Fruit fly (Drosophila melanogaster) whole organism, embryonic: Measurements from ENCODE around the gene VhaM9.7-d.

Source experiments
- Abd-B ChIP-seq: fragments of 200-800 bp; sonication (Bioruptor generic); optimal IDR thresholded peaks from 2 replicates; lab custom pipeline; 2018; ENCODE audit warnings: missing biosample characterization, mild to moderate bottlenecking, missing genetic modification characterization, moderate library complexity
- B-H1 ChIP-seq: fragments of 200-800 bp; sonication (Bioruptor generic); IDR thresholded peaks from 3 replicates; pipeline ENCODE4 v1.3.6; 2022; ENCODE audit warnings: missing biosample characterization, missing genetic modification characterization
- Bgb ChIP-seq: fragments of 200-800 bp; sonication (Bioruptor generic); IDR thresholded peaks from 2 replicates; pipeline ENCODE4 v1.3.6; 2022; ENCODE audit warnings: missing biosample characterization, missing genetic modification characterization; ENCODE audit not compliant: partially characterized antibody
- CG10147 ChIP-seq: fragments of 200-800 bp; sonication (Bioruptor generic); optimal IDR thresholded peaks from 2 replicates; lab custom pipeline; 2019; ENCODE audit warnings: missing biosample characterization, mild to moderate bottlenecking, missing genetic modification characterization, moderate library complexity
- CG10321 ChIP-seq: fragments of 200-800 bp; sonication (Bioruptor generic); IDR thresholded peaks from 2 replicates; pipeline ENCODE4 v1.3.6; 2022; ENCODE audit warnings: missing biosample characterization, missing genetic modification characterization
- CG10654 ChIP-seq: fragments of 200-800 bp; sonication (Bioruptor generic); optimal IDR thresholded peaks from 2 replicates; lab custom pipeline; 2016; ENCODE audit warnings: missing biosample characterization, missing genetic modification characterization
- CG13296 ChIP-seq: fragments of 200-800 bp; sonication (Bioruptor generic); optimal IDR thresholded peaks from 3 replicates; lab custom pipeline; 2018; ENCODE audit warnings: missing biosample characterization, mild to moderate bottlenecking, missing genetic modification characterization
- CG13894 ChIP-seq: fragments of 200-800 bp; sonication (Bioruptor generic); optimal IDR thresholded peaks from 3 replicates; lab custom pipeline; 2018; ENCODE audit warnings: missing biosample characterization, mild to moderate bottlenecking, missing genetic modification characterization, moderate library complexity
- CG14667 ChIP-seq: fragments of 200-800 bp; sonication (Bioruptor generic); IDR thresholded peaks from 2 replicates; pipeline ENCODE4 v1.3.6; 2022; ENCODE audit warnings: missing biosample characterization, missing genetic modification characterization
- CG14965 ChIP-seq: fragments of 200-800 bp; sonication (Bioruptor generic); optimal IDR thresholded peaks from 2 replicates; lab custom pipeline; 2016; ENCODE audit warnings: missing biosample characterization, missing genetic modification characterization, borderline replicate concordance
- CG15479 ChIP-seq: fragments of 200-800 bp; sonication (Bioruptor generic); optimal IDR thresholded peaks from 3 replicates; lab custom pipeline; 2019; ENCODE audit warnings: missing biosample characterization, mild to moderate bottlenecking, missing genetic modification characterization, moderate library complexity
- CG1832 ChIP-seq: fragments of 200-800 bp; sonication (Bioruptor generic); optimal IDR thresholded peaks from 2 replicates; lab custom pipeline; 2017; ENCODE audit warnings: missing biosample characterization, mild to moderate bottlenecking, missing genetic modification characterization, inconsistent platforms
- CG4282 ChIP-seq: fragments of 200-800 bp; sonication (Bioruptor generic); optimal IDR thresholded peaks from 2 replicates; lab custom pipeline; 2016; ENCODE audit warnings: missing biosample characterization, missing genetic modification characterization
- CG4820 ChIP-seq: fragments of 200-800 bp; sonication (Bioruptor generic); optimal IDR thresholded peaks from 3 replicates; lab custom pipeline; 2016; ENCODE audit warnings: missing biosample characterization, missing genetic modification characterization
- CG6254 ChIP-seq: fragments of 200-800 bp; sonication (Bioruptor generic); optimal IDR thresholded peaks from 3 replicates; lab custom pipeline; 2017; ENCODE audit warnings: mild to moderate bottlenecking, missing biosample characterization, missing genetic modification reagents, missing genetic modification characterization
- CG6813 ChIP-seq: fragments of 200-800 bp; sonication (Bioruptor generic); optimal IDR thresholded peaks from 2 replicates; lab custom pipeline; 2017; ENCODE audit warnings: missing biosample characterization, missing genetic modification characterization, mild to moderate bottlenecking, moderate library complexity, missing genetic modification reagents
- CG6854 ChIP-seq: fragments of 200-800 bp; sonication (Bioruptor generic); optimal IDR thresholded peaks from 3 replicates; lab custom pipeline; 2017; ENCODE audit warnings: missing biosample characterization, mild to moderate bottlenecking, missing genetic modification characterization
- CG7271 ChIP-seq: fragments of 200-800 bp; sonication (Bioruptor generic); optimal IDR thresholded peaks from 2 replicates; lab custom pipeline; 2018; ENCODE audit warnings: missing biosample characterization, mild to moderate bottlenecking, missing genetic modification characterization, moderate library complexity
- CG7372 ChIP-seq: fragments of 200-800 bp; sonication (Bioruptor generic); IDR thresholded peaks from 2 replicates; pipeline ENCODE4 v1.3.6; 2022; ENCODE audit warnings: missing biosample characterization, missing genetic modification characterization
- CG8478 ChIP-seq: fragments of >200 bp; optimal IDR thresholded peaks from 2 replicates; lab custom pipeline; 2018
- Dip3 ChIP-seq: fragments of 200-800 bp; sonication (Bioruptor generic); optimal IDR thresholded peaks from 3 replicates; lab custom pipeline; 2016; ENCODE audit warnings: missing biosample characterization, missing genetic modification characterization
- HLH4C ChIP-seq: fragments of 200-800 bp; sonication (Bioruptor generic); IDR thresholded peaks from 3 replicates; pipeline ENCODE4 v1.3.6; 2022; ENCODE audit warnings: missing biosample characterization, missing genetic modification characterization; ENCODE audit not compliant: partially characterized antibody
- Hey ChIP-seq: fragments of 200-800 bp; sonication (Bioruptor generic); optimal IDR thresholded peaks from 3 replicates; lab custom pipeline; 2018; ENCODE audit warnings: missing biosample characterization, mild to moderate bottlenecking, missing genetic modification characterization
- Hmr ChIP-seq: fragments of 200-800 bp; sonication (Bioruptor generic); optimal IDR thresholded peaks from 3 replicates; lab custom pipeline; 2017; ENCODE audit warnings: mild to moderate bottlenecking, missing biosample characterization, missing genetic modification reagents, missing genetic modification characterization
- Med ChIP-seq: fragments of 200-800 bp; sonication (Bioruptor generic); peaks from one replicate; lab custom pipeline; 2016; ENCODE audit warnings: missing biosample characterization, missing genetic modification characterization, mild to moderate bottlenecking, inconsistent platforms, moderate library complexity
- Nf-YB ChIP-seq: fragments of 200-800 bp; sonication (Bioruptor generic); optimal IDR thresholded peaks from 3 replicates; lab custom pipeline; 2019; ENCODE audit warnings: missing biosample characterization, mild to moderate bottlenecking, missing genetic modification characterization, moderate library complexity
- Nf-YC ChIP-seq: fragments of 200-800 bp; optimal IDR thresholded peaks from 3 replicates; lab custom pipeline; 2019; ENCODE audit warnings: missing biosample characterization, mild to moderate bottlenecking, missing genetic modification characterization, moderate library complexity
- Ptx1 ChIP-seq: fragments of 200-800 bp; sonication (Bioruptor generic); IDR thresholded peaks from 2 replicates; pipeline ENCODE4 v1.3.6; 2022; ENCODE audit warnings: missing biosample characterization, missing genetic modification characterization
- Rfx ChIP-seq: fragments of 200-800 bp; sonication (Bioruptor generic); IDR thresholded peaks from 2 replicates; pipeline ENCODE4 v1.3.6; 2022; ENCODE audit warnings: missing biosample characterization, missing genetic modification characterization
- Six4 ChIP-seq: fragments of 200-800 bp; sonication (Bioruptor generic); optimal IDR thresholded peaks from 2 replicates; lab custom pipeline; 2016; ENCODE audit warnings: missing biosample characterization, missing genetic modification characterization
- Ssrp ChIP-seq: fragments of 200-800 bp; sonication (Bioruptor generic); optimal IDR thresholded peaks from 2 replicates; lab custom pipeline; 2018; ENCODE audit warnings: missing biosample characterization, mild to moderate bottlenecking, missing genetic modification characterization, moderate library complexity
- Taf1 ChIP-seq: fragments of 200-800 bp; sonication (Bioruptor generic); IDR thresholded peaks from 2 replicates; pipeline ENCODE4 v1.3.6; 2022; ENCODE audit warnings: missing biosample characterization, missing genetic modification characterization
- ac ChIP-seq: fragments of 200-800 bp; sonication (Bioruptor generic); optimal IDR thresholded peaks from 3 replicates; lab custom pipeline; 2017; ENCODE audit warnings: missing biosample characterization, mild to moderate bottlenecking, missing genetic modification characterization
- bigmax ChIP-seq: fragments of 200-800 bp; sonication (Bioruptor generic); optimal IDR thresholded peaks from 2 replicates; lab custom pipeline; 2018; ENCODE audit warnings: missing biosample characterization, mild to moderate bottlenecking, missing genetic modification characterization
- cg ChIP-seq: fragments of 200-800 bp; sonication (Bioruptor generic); optimal IDR thresholded peaks from 3 replicates; lab custom pipeline; 2019; ENCODE audit warnings: missing biosample characterization, mild to moderate bottlenecking, missing genetic modification characterization, moderate library complexity
- corto ChIP-seq: fragments of 200-800 bp; sonication (Bioruptor generic); optimal IDR thresholded peaks from 2 replicates; lab custom pipeline; 2016; ENCODE audit warnings: missing biosample characterization, mild to moderate bottlenecking, missing genetic modification characterization, moderate library complexity
- disco-r ChIP-seq: fragments of 200-800 bp; sonication (Bioruptor generic); optimal IDR thresholded peaks from 2 replicates; lab custom pipeline; 2016; ENCODE audit warnings: missing biosample characterization, missing genetic modification characterization
- dpn ChIP-seq, 2 experiments: fragments of 200-800 bp; sonication (Bioruptor generic); optimal IDR thresholded peaks; 3 replicates each; lab custom pipeline; 2016; ENCODE audit warnings: missing biosample characterization in 2 of 2, missing genetic modification characterization in 2 of 2
- hkb ChIP-seq, 2 experiments: fragments of 200-800 bp in 1 of 2; fragments of >200 bp in 1 of 2; sonication (Bioruptor generic) in 1 of 2; IDR thresholded peaks in 1 of 2; optimal IDR thresholded peaks in 1 of 2; 2 replicates each; pipeline versions ENCODE4 v1.3.6 to Lab custom; 2017 to 2022; ENCODE audit warnings: missing biosample characterization in 1 of 2, missing genetic modification characterization in 1 of 2
- ind ChIP-seq: fragments of 200-800 bp; sonication (Bioruptor generic); optimal IDR thresholded peaks from 3 replicates; lab custom pipeline; 2016; ENCODE audit warnings: missing biosample characterization, missing genetic modification characterization
- jing ChIP-seq: fragments of 200-800 bp; sonication (Bioruptor generic); optimal IDR thresholded peaks from 2 replicates; lab custom pipeline; 2018; ENCODE audit warnings: missing biosample characterization, mild to moderate bottlenecking, missing genetic modification characterization
- ken ChIP-seq: fragments of 200-800 bp; sonication (Bioruptor generic); IDR thresholded peaks from 3 replicates; pipeline ENCODE4 v1.3.6; 2022; ENCODE audit warnings: missing biosample characterization, missing genetic modification characterization
- lov ChIP-seq, 2 experiments: fragments of 200-800 bp in 1 of 2; fragments of >200 bp in 1 of 2; sonication (Bioruptor generic) in 1 of 2; IDR thresholded peaks in 1 of 2; optimal IDR thresholded peaks in 1 of 2; 2 replicates in 1 of 2; 3 replicates in 1 of 2; pipeline versions ENCODE4 v1.3.6 to Lab custom; 2017 to 2022; ENCODE audit warnings: missing biosample characterization in 1 of 2, missing genetic modification characterization in 1 of 2
- mld ChIP-seq: fragments of 200-800 bp; sonication (Bioruptor generic); IDR thresholded peaks from 3 replicates; pipeline ENCODE4 v1.3.6; 2022; ENCODE audit warnings: missing biosample characterization, missing genetic modification characterization; ENCODE audit not compliant: partially characterized antibody
- ro ChIP-seq: fragments of 200-800 bp; sonication (Bioruptor generic); IDR thresholded peaks from 2 replicates; pipeline ENCODE4 v1.3.6; 2022; ENCODE audit warnings: missing biosample characterization, missing genetic modification characterization
- schlank ChIP-seq: fragments of 200-800 bp; sonication (Bioruptor generic); optimal IDR thresholded peaks from 2 replicates; lab custom pipeline; 2018; ENCODE audit warnings: missing biosample characterization, mild to moderate bottlenecking, missing genetic modification characterization
- seq ChIP-seq: fragments of 200-800 bp; sonication (Bioruptor generic); IDR thresholded peaks from 2 replicates; pipeline ENCODE4 v1.3.6; 2022; ENCODE audit warnings: missing biosample characterization, missing genetic modification characterization
- sr ChIP-seq: fragments of 200-800 bp; sonication (Bioruptor generic); IDR thresholded peaks from 3 replicates; pipeline ENCODE4 v1.3.6; 2022; ENCODE audit warnings: missing biosample characterization, missing genetic modification characterization
- tup ChIP-seq: fragments of 200-800 bp; sonication (Bioruptor generic); optimal IDR thresholded peaks from 2 replicates; lab custom pipeline; 2016; ENCODE audit warnings: missing biosample characterization, mild to moderate bottlenecking, missing genetic modification characterization, moderate library complexity
- zfh1 ChIP-seq: fragments of 200-800 bp; sonication (Bioruptor generic); IDR thresholded peaks from 3 replicates; pipeline ENCODE4 v1.3.6; 2022; ENCODE audit warnings: missing biosample characterization, missing genetic modification characterization

VhaM9.7-d gene

DNA sequence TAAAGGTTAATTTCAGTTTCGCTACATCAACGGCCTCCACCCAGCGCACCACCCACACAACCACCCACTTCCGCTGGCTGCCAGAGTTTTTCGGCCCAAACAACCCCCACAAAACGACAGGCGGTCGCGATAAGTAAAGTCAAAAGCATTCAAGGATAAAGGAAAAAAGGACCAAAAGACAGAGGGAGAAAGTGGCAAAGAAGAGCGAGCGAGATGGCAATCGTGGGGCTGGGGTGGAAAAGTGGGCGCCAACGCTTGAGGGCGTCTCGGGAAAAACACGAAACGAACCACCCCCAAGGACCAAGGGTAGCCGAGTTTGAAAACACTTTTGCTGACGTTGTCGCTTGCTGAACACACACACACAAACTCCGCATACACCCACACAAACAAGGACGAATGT lies 34.5 kb upstream of the VhaM9.7-d start (continued):
- no peak for TF ChIP-seq CG14667
- no peak for TF ChIP-seq schlank
- peak; percentile 75 for TF ChIP-seq Nf-YB (GFP tag; lab: Kevin White, UChicago)
- TF ChIP-seq jing (GFP tag; lab: Kevin White, UChicago) = no peak
- TF ChIP-seq mld (GFP tag; lab: Robert Waterston, UW) = no peak
- TF ChIP-seq HLH4C (GFP tag; lab: Robert Waterston, UW) = no peak
- no peak for TF ChIP-seq dpn (GFP tag; optimal IDR thresholded peaks at IDR 0.05; lab: Kevin White, UChicago)
- TF ChIP-seq CG15479 (GFP tag; lab: Kevin White, UChicago) = no peak
- peak; percentile 40 for TF ChIP-seq Med (GFP tag; lab: Kevin White, UChicago)
- peak; percentile 91 for TF ChIP-seq Nf-YC
- TF ChIP-seq CG14965 (GFP tag; lab: Kevin White, UChicago) = no peak
- TF ChIP-seq bigmax (GFP tag; lab: Kevin White, UChicago) = no peak
- TF ChIP-seq zfh1 = no peak
- TF ChIP-seq CG10321 (GFP tag; lab: Robert Waterston, UW) = peak; percentile 33; the same call in 1 of the 2 replicates
- no peak for TF ChIP-seq sr
- TF ChIP-seq CG4820 (GFP tag; lab: Kevin White, UChicago) = no peak
- no peak for TF ChIP-seq hkb (optimal IDR thresholded peaks at IDR 0.05; lab: Kevin White, UChicago)
- TF ChIP-seq hkb (GFP tag; IDR thresholded peaks at IDR 0.05; lab: Robert Waterston, UW) = no peak
- no peak for TF ChIP-seq ac (GFP tag; lab: Kevin White, UChicago)
- no peak for TF ChIP-seq disco-r (GFP tag; lab: Kevin White, UChicago)
- no peak for TF ChIP-seq ro (GFP tag; lab: Robert Waterston, UW)
- peak; percentile 66 for TF ChIP-seq CG1832 (GFP tag; lab: Kevin White, UChicago)
- TF ChIP-seq CG10147 (GFP tag; lab: Kevin White, UChicago) = no peak
- TF ChIP-seq Rfx (GFP tag; lab: Robert Waterston, UW) = no peak
- no peak for TF ChIP-seq lov (optimal IDR thresholded peaks at IDR 0.05; lab: Kevin White, UChicago)
- TF ChIP-seq lov (GFP tag; IDR thresholded peaks at IDR 0.05; lab: Robert Waterston, UW) = no peak
- no peak for TF ChIP-seq B-H1 (GFP tag; lab: Robert Waterston, UW)
- no peak for TF ChIP-seq Hmr
- TF ChIP-seq CG13296 = no peak
- no peak for TF ChIP-seq CG6254 (GFP tag; lab: Kevin White, UChicago)
- no peak for TF ChIP-seq CG13894 (tag; lab: Kevin White, UChicago)
- TF ChIP-seq tup (GFP tag; lab: Kevin White, UChicago) = no peak
- TF ChIP-seq CG6813 (GFP tag; lab: Kevin White, UChicago) = no peak
- no peak for TF ChIP-seq CG10654 (GFP tag; lab: Kevin White, UChicago)
- no peak for TF ChIP-seq Dip3 (GFP tag; lab: Kevin White, UChicago)
- no peak for TF ChIP-seq CG7372 (GFP tag; lab: Robert Waterston, UW)
- TF ChIP-seq CG6854 (GFP tag; lab: Kevin White, UChicago) = no peak
- no peak for TF ChIP-seq CG8478 (lab: Kevin White, UChicago)
- no peak for TF ChIP-seq Taf1 (GFP tag; lab: Robert Waterston, UW)
- TF ChIP-seq Hey = no peak
- peak; percentile 95 for TF ChIP-seq seq
- no peak for TF ChIP-seq Ssrp
- TF ChIP-seq ken (GFP tag; lab: Robert Waterston, UW) = no peak
- no peak for TF ChIP-seq Six4
- no peak for TF ChIP-seq CG7271 (tag; lab: Kevin White, UChicago)
- peak; percentile 45 for TF ChIP-seq cg (GFP tag; lab: Kevin White, UChicago)
- no peak for TF ChIP-seq ind (GFP tag; lab: Kevin White, UChicago)
- TF ChIP-seq corto (GFP tag; lab: Kevin White, UChicago) = no peak
- no peak for TF ChIP-seq Bgb
- TF ChIP-seq CG4282 = no peak
- no peak for TF ChIP-seq Ptx1
- TF ChIP-seq Abd-B (GFP tag; lab: Kevin White, UChicago) = no peak
